Fruit fly (Drosophila melanogaster) ovary, adult (tissue): ENCODE results near the gene Ubr3.

ENCODE experiments used
- CG17801 ChIP-seq: fragments of 200-800 bp; optimal IDR thresholded peaks from 2 replicates; lab custom pipeline; 2019; ENCODE audit warnings: missing biosample characterization, mild to moderate bottlenecking, missing genetic modification characterization, moderate library complexity; ENCODE audit not compliant: partially characterized antibody

Gene Ubr3

dm6 chrX:7955890-7956289, 20.2 kb downstream of the Ubr3 start, which contains the start of the genes CG15332 and CG15330:
Gene CG15332, minus strand, starts transcription at chrX:7955990.
Gene CG15330, plus strand, starts transcription at chrX:7956064.
- no peak for TF ChIP-seq CG17801 (GFP tag; lab: Kevin White, UChicago)

dm6 chrX:7959025-7959424, 23.3 kb downstream of the Ubr3 start:
- no peak for TF ChIP-seq CG17801 (GFP tag; lab: Kevin White, UChicago)

dm6 chrX:7959512-7959911, 23.8 kb downstream of the Ubr3 start:
- no peak for TF ChIP-seq CG17801 (GFP tag; lab: Kevin White, UChicago)

- no peak for TF ChIP-seq CG17801 (GFP tag; lab: Kevin White, UChicago)
These were observed 25.3 kb downstream of the Ubr3 start for dm6 chrX:7960988-7961387.

dm6 chrX:7963724-7964123, 28.0 kb downstream of the Ubr3 start, which contains the start of gene sn:
Gene sn, plus strand, starts transcription at chrX:7964024.
- TF ChIP-seq CG17801 (GFP tag; lab: Kevin White, UChicago), result no peak

dm6 chrX:7965761-7966555, 30.3 kb downstream of the Ubr3 start:
- TF ChIP-seq CG17801 (GFP tag; lab: Kevin White, UChicago), result no peak

dm6 chrX:7967052-7967847, 31.6 kb downstream of the Ubr3 start:
- TF ChIP-seq CG17801 (GFP tag; lab: Kevin White, UChicago), result no peak

- TF ChIP-seq CG17801 (GFP tag; lab: Kevin White, UChicago), result no peak
These were observed 32.1 kb downstream of the Ubr3 start for dm6 chrX:7967848-7968143.

- peak; percentile 42 for TF ChIP-seq CG17801 (GFP tag; lab: Kevin White, UChicago)
These were observed 32.6 kb downstream of the Ubr3 start, which contains the start of gene sws for dm6 chrX:7968215-7968799. Gene sws, minus strand, starts transcription at chrX:7968236.

- TF ChIP-seq CG17801 (GFP tag; lab: Kevin White, UChicago), result peak; percentile 29
These were observed 33.6 kb downstream of the Ubr3 start for dm6 chrX:7969188-7969829.

dm6 chrX:7970396-7970795, 34.7 kb downstream of the Ubr3 start:
- peak; percentile 72 for TF ChIP-seq CG17801 (GFP tag; lab: Kevin White, UChicago)

- TF ChIP-seq CG17801 (GFP tag; lab: Kevin White, UChicago), result peak; percentile 52
These were observed 36.8 kb downstream of the Ubr3 start for dm6 chrX:7972363-7972942.

- TF ChIP-seq CG17801 (GFP tag; lab: Kevin White, UChicago), result no peak
These were observed 37.7 kb downstream of the Ubr3 start for dm6 chrX:7973325-7973954.
